Fruit fly (Drosophila melanogaster) S2 (cell line): ENCODE measurements around the gene Sk2.

ENCODE experiments used
- CG8478 ChIP-seq: fragments of >200 bp; optimal IDR thresholded peaks from 2 replicates; lab custom pipeline; 2018
- CTCF ChIP-seq, 2 experiments: fragments of >200 bp; optimal IDR thresholded peaks; 2 replicates each; lab custom pipeline; 2018

DNA sequence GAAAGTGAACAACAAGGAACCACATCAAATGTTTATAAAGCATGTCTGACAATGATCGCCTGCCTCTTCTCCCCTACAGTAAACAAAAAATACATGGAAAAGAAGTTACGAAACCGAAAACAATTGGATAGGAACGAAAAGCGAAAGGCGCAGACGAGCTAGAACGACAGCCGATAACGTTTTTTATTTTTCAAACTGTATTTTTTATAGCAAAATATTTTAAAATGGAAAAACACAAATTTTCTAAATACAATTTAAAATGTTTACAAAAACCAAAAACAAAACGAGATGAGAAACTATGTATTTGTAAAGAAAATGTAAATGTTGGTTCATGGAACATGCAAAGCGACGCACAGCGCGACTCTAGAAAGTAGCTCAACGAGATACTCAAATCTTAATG is 42.1 kb downstream of the Sk2 start:
- TF ChIP-seq CG8478 (lab: Kevin White, UChicago): no peak
- TF ChIP-seq CTCF (optimal IDR thresholded peaks at IDR 0.05; lab: Kevin White, UChicago): no peak
